Fruit fly (Drosophila melanogaster) whole organism, embryonic: ENCODE data around the gene Pcyt1.

Source experiments
- Adf1 ChIP-seq: fragments of 200-800 bp; sonication (Bioruptor generic); IDR thresholded peaks from 2 replicates; pipeline ENCODE4 v1.3.6; 2022; ENCODE audit warnings: missing biosample characterization, missing genetic modification characterization
- Aef1 ChIP-seq: fragments of 200-800 bp; sonication (Bioruptor generic); IDR thresholded peaks from 3 replicates; pipeline ENCODE4 v1.3.6; 2022; ENCODE audit warnings: missing biosample characterization, missing genetic modification characterization
- Bgb ChIP-seq: fragments of 200-800 bp; sonication (Bioruptor generic); IDR thresholded peaks from 2 replicates; pipeline ENCODE4 v1.3.6; 2022; ENCODE audit warnings: missing biosample characterization, missing genetic modification characterization; ENCODE audit not compliant: partially characterized antibody
- Blimp-1 ChIP-seq: fragments of 200-800 bp; sonication (Bioruptor generic); optimal IDR thresholded peaks from 3 replicates; lab custom pipeline; 2018; ENCODE audit warnings: missing biosample characterization, missing genetic modification characterization, mild to moderate bottlenecking, moderate library complexity, missing genetic modification reagents
- CG11456 ChIP-seq: fragments of 200-800 bp; sonication (Bioruptor generic); IDR thresholded peaks from 3 replicates; pipeline ENCODE4 v1.3.6; 2022; ENCODE audit warnings: missing biosample characterization, missing genetic modification characterization
- CG12769 ChIP-seq: fragments of 200-800 bp; sonication (Bioruptor generic); optimal IDR thresholded peaks from 2 replicates; lab custom pipeline; 2019; ENCODE audit warnings: missing biosample characterization, mild to moderate bottlenecking, missing genetic modification characterization, moderate library complexity
- CG12942 ChIP-seq: fragments of 200-800 bp; sonication (Bioruptor generic); optimal IDR thresholded peaks from 3 replicates; lab custom pipeline; 2016; ENCODE audit warnings: missing biosample characterization, missing genetic modification characterization
- CG14441 ChIP-seq: fragments of 200-800 bp; sonication (Bioruptor generic); IDR thresholded peaks from 2 replicates; pipeline ENCODE4 v1.3.6; 2022; ENCODE audit warnings: missing biosample characterization, missing genetic modification characterization
- CG1647 ChIP-seq: fragments of 200-800 bp; sonication (Bioruptor generic); optimal IDR thresholded peaks from 3 replicates; lab custom pipeline; 2016; ENCODE audit warnings: missing biosample characterization, missing genetic modification characterization
- CG16863 ChIP-seq: fragments of 200-800 bp; sonication (Bioruptor generic); optimal IDR thresholded peaks from 3 replicates; lab custom pipeline; 2016; ENCODE audit warnings: missing biosample characterization, missing genetic modification characterization
- CG17829 ChIP-seq: fragments of 200-800 bp; optimal IDR thresholded peaks from 2 replicates; lab custom pipeline; 2019; ENCODE audit warnings: missing biosample characterization, mild to moderate bottlenecking, missing genetic modification characterization, moderate library complexity
- CG2199 ChIP-seq: fragments of 200-800 bp; sonication (Bioruptor generic); IDR thresholded peaks from 3 replicates; pipeline ENCODE4 v1.3.6; 2022; ENCODE audit warnings: missing biosample characterization, missing genetic modification characterization
- CG2712 ChIP-seq: fragments of 200-800 bp; optimal IDR thresholded peaks from 3 replicates; lab custom pipeline; 2019; ENCODE audit warnings: missing biosample characterization, mild to moderate bottlenecking, missing genetic modification characterization, moderate library complexity
- CG3281 ChIP-seq: fragments of 200-800 bp; sonication (Bioruptor generic); optimal IDR thresholded peaks from 3 replicates; lab custom pipeline; 2017; ENCODE audit warnings: missing biosample characterization, mild to moderate bottlenecking, missing genetic modification characterization
- CG3838 ChIP-seq: fragments of 200-800 bp; sonication (Bioruptor generic); optimal IDR thresholded peaks from 3 replicates; lab custom pipeline; 2016; ENCODE audit warnings: missing biosample characterization, missing genetic modification characterization
- CG6854 ChIP-seq: fragments of 200-800 bp; sonication (Bioruptor generic); optimal IDR thresholded peaks from 3 replicates; lab custom pipeline; 2017; ENCODE audit warnings: missing biosample characterization, mild to moderate bottlenecking, missing genetic modification characterization
- CG7987 ChIP-seq: fragments of 200-800 bp; sonication (Bioruptor generic); optimal IDR thresholded peaks from 2 replicates; lab custom pipeline; 2018; ENCODE audit warnings: missing biosample characterization, mild to moderate bottlenecking, missing genetic modification characterization, moderate library complexity
- CG8944 ChIP-seq: fragments of 200-800 bp; sonication (Bioruptor generic); optimal IDR thresholded peaks from 3 replicates; lab custom pipeline; 2016; ENCODE audit warnings: missing biosample characterization, missing genetic modification characterization
- D19A ChIP-seq: fragments of 200-800 bp; optimal IDR thresholded peaks from 3 replicates; lab custom pipeline; 2019; ENCODE audit warnings: missing biosample characterization, mild to moderate bottlenecking, missing genetic modification characterization, moderate library complexity
- Dbx ChIP-seq: fragments of 200-800 bp; sonication (Bioruptor generic); IDR thresholded peaks from 3 replicates; pipeline ENCODE4 v1.3.6; 2022; ENCODE audit warnings: missing biosample characterization, missing genetic modification characterization
- Dp ChIP-seq: fragments of 200-800 bp; sonication (Bioruptor generic); optimal IDR thresholded peaks from 2 replicates; lab custom pipeline; 2018; ENCODE audit warnings: missing biosample characterization, mild to moderate bottlenecking, missing genetic modification characterization, moderate library complexity
- E2f2 ChIP-seq: fragments of 200-800 bp; sonication (Bioruptor generic); IDR thresholded peaks from 2 replicates; pipeline ENCODE4 v1.3.6; 2022; ENCODE audit warnings: missing biosample characterization, missing genetic modification characterization
- Hr39 ChIP-seq: fragments of >200 bp; optimal IDR thresholded peaks from 2 replicates; lab custom pipeline; 2017
- Kr ChIP-seq: fragments of 200-800 bp; sonication (Bioruptor generic); optimal IDR thresholded peaks from 2 replicates; lab custom pipeline; 2017; ENCODE audit warnings: missing biosample characterization, mild to moderate bottlenecking, missing genetic modification characterization
- Lpt ChIP-seq: fragments of >200 bp; optimal IDR thresholded peaks from 2 replicates; lab custom pipeline; 2018; ENCODE audit warnings: missing biosample characterization, missing genetic modification characterization
- Nf-YA ChIP-seq: fragments of 200-800 bp; sonication (Bioruptor generic); IDR thresholded peaks from 2 replicates; pipeline ENCODE4 v1.3.6; 2022; ENCODE audit warnings: missing biosample characterization, missing genetic modification characterization
- Ravus ChIP-seq: fragments of 200-800 bp; sonication (Bioruptor generic); IDR thresholded peaks from 2 replicates; pipeline ENCODE4 v1.3.6; 2022; ENCODE audit warnings: missing biosample characterization, missing genetic modification characterization
- Vsx1 ChIP-seq: fragments of 200-800 bp; sonication (Bioruptor generic); optimal IDR thresholded peaks from 2 replicates; lab custom pipeline; 2017; ENCODE audit warnings: missing biosample characterization, mild to moderate bottlenecking, missing genetic modification characterization, missing genetic modification reagents
- chif ChIP-seq, 2 experiments: fragments of 200-800 bp; sonication (Bioruptor generic); optimal IDR thresholded peaks; 3 replicates each; lab custom pipeline; 2016; ENCODE audit warnings: missing biosample characterization in 2 of 2, missing genetic modification characterization in 2 of 2
- danr ChIP-seq: fragments of 200-800 bp; sonication (Bioruptor generic); IDR thresholded peaks from 2 replicates; pipeline ENCODE4 v1.3.6; 2022; ENCODE audit warnings: missing biosample characterization, missing genetic modification characterization
- emc ChIP-seq: fragments of 200-800 bp; sonication (Bioruptor generic); optimal IDR thresholded peaks from 2 replicates; lab custom pipeline; 2016; ENCODE audit warnings: missing biosample characterization, missing genetic modification characterization
- exex ChIP-seq: fragments of 200-800 bp; sonication (Bioruptor generic); optimal IDR thresholded peaks from 4 replicates; lab custom pipeline; 2018; ENCODE audit warnings: missing biosample characterization, mild to moderate bottlenecking, missing genetic modification characterization, moderate library complexity
- gem ChIP-seq: fragments of 200-800 bp; sonication (Bioruptor generic); optimal IDR thresholded peaks from 2 replicates; lab custom pipeline; 2019; ENCODE audit warnings: missing biosample characterization, mild to moderate bottlenecking, missing genetic modification characterization, moderate library complexity
- gfzf ChIP-seq: fragments of 200-800 bp; sonication (Bioruptor generic); optimal IDR thresholded peaks from 2 replicates; lab custom pipeline; 2016; ENCODE audit warnings: missing biosample characterization, mild to moderate bottlenecking, missing genetic modification characterization, moderate library complexity
- grn ChIP-seq: fragments of 200-800 bp; sonication (Bioruptor generic); optimal IDR thresholded peaks from 3 replicates; lab custom pipeline; 2017; ENCODE audit warnings: missing biosample characterization, missing genetic modification characterization
- h ChIP-seq: fragments of >200 bp; optimal IDR thresholded peaks from 2 replicates; lab custom pipeline; 2017
- hth ChIP-seq: fragments of >200 bp; optimal IDR thresholded peaks from 2 replicates; lab custom pipeline; 2017; ENCODE audit warnings: inconsistent platforms
- jigr1 ChIP-seq: fragments of 200-800 bp; sonication (Bioruptor generic); IDR thresholded peaks from 3 replicates; pipeline ENCODE4 v1.3.6; 2022; ENCODE audit warnings: missing biosample characterization, missing genetic modification characterization
- kni ChIP-seq: fragments of 200-800 bp; sonication (Bioruptor generic); optimal IDR thresholded peaks from 3 replicates; lab custom pipeline; 2017; ENCODE audit warnings: mild to moderate bottlenecking, missing biosample characterization, missing genetic modification reagents, missing genetic modification characterization
- lov ChIP-seq, 2 experiments: fragments of 200-800 bp in 1 of 2; fragments of >200 bp in 1 of 2; sonication (Bioruptor generic) in 1 of 2; IDR thresholded peaks in 1 of 2; optimal IDR thresholded peaks in 1 of 2; 2 replicates in 1 of 2; 3 replicates in 1 of 2; pipeline versions ENCODE4 v1.3.6 to Lab custom; 2017 to 2022; ENCODE audit warnings: missing biosample characterization in 1 of 2, missing genetic modification characterization in 1 of 2
- maf-S ChIP-seq: fragments of 200-800 bp; sonication (Bioruptor generic); optimal IDR thresholded peaks from 2 replicates; lab custom pipeline; 2016; ENCODE audit warnings: missing biosample characterization, missing genetic modification characterization
- oc ChIP-seq: fragments of 200-800 bp; sonication (Bioruptor generic); optimal IDR thresholded peaks from 2 replicates; lab custom pipeline; 2018; ENCODE audit warnings: missing biosample characterization, mild to moderate bottlenecking, missing genetic modification characterization, moderate library complexity
- org-1 ChIP-seq: fragments of 200-800 bp; sonication (Bioruptor generic); optimal IDR thresholded peaks from 2 replicates; lab custom pipeline; 2017; ENCODE audit warnings: missing biosample characterization, missing genetic modification characterization
- prd ChIP-seq, 3 experiments: fragments of >200 bp in 2 of 3; fragments of 200-800 bp in 1 of 3; sonication (Bioruptor generic) in 1 of 3; optimal IDR thresholded peaks in 2 of 3; IDR thresholded peaks in 1 of 3; 2 replicates in 2 of 3; 3 replicates in 1 of 3; pipeline versions ENCODE4 v1.3.6 to Lab custom; 2017 to 2022; ENCODE audit warnings: missing biosample characterization in 1 of 3, missing genetic modification characterization in 1 of 3
- psq ChIP-seq: fragments of 200-800 bp; sonication (Bioruptor generic); optimal IDR thresholded peaks from 2 replicates; lab custom pipeline; 2017; ENCODE audit warnings: missing biosample characterization, missing genetic modification characterization
- sens-2 ChIP-seq: fragments of 200-800 bp; sonication (Bioruptor generic); IDR thresholded peaks from 2 replicates; pipeline ENCODE4 v1.3.6; 2022; ENCODE audit warnings: missing biosample characterization, missing genetic modification characterization
- sug ChIP-seq: fragments of 200-800 bp; optimal IDR thresholded peaks from 2 replicates; lab custom pipeline; 2019; ENCODE audit warnings: missing biosample characterization, mild to moderate bottlenecking, missing genetic modification characterization, moderate library complexity
- ttk ChIP-seq: fragments of 200-800 bp; sonication (Bioruptor generic); IDR thresholded peaks from 2 replicates; pipeline ENCODE4 v2.1.2; 2022; ENCODE audit warnings: missing biosample characterization, missing genetic modification characterization
- wdn ChIP-seq: fragments of 200-800 bp; sonication (Bioruptor generic); IDR thresholded peaks from 2 replicates; pipeline ENCODE4 v1.3.6; 2022; ENCODE audit warnings: missing biosample characterization, missing genetic modification characterization
- wor ChIP-seq: fragments of 200-800 bp; sonication (Bioruptor generic); IDR thresholded peaks from 2 replicates; pipeline ENCODE4 v1.3.6; 2022; ENCODE audit warnings: missing biosample characterization, missing genetic modification characterization
- zfh2 ChIP-seq: fragments of 200-800 bp; sonication (Bioruptor generic); optimal IDR thresholded peaks from 2 replicates; lab custom pipeline; 2016; ENCODE audit warnings: missing biosample characterization, missing genetic modification characterization

The Pcyt1 gene

dm6 chr3L:1569162-1569965 is 23.5 kb downstream of the Pcyt1 start, which contains the start of gene Tmep (continued):
- TF ChIP-seq grn (GFP tag; lab: Kevin White, UChicago) (no peak), prd (optimal IDR thresholded peaks at IDR 0.05; lab: Kevin White, UChicago) (no peak), prd (GFP tag; IDR thresholded peaks at IDR 0.05; lab: Robert Waterston, UW) (no peak), sens-2 (GFP tag; lab: Robert Waterston, UW) (no peak), hth (lab: Kevin White, UChicago) (no peak), E2f2 (GFP tag; lab: Robert Waterston, UW) (no peak), CG8944 (GFP tag; lab: Kevin White, UChicago) (no peak), CG17829 (no peak), CG2712 (tag; lab: Kevin White, UChicago) (no peak), Vsx1 (GFP tag; lab: Kevin White, UChicago) (no peak), CG2199 (GFP tag; lab: Robert Waterston, UW) (no peak), chif (GFP tag; optimal IDR thresholded peaks at IDR 0.05; lab: Kevin White, UChicago) (no peak), Dbx (0 out of 3 replicates have a peak, but pooled peaks have one; percentile 26), h (lab: Kevin White, UChicago) (no peak), emc (GFP tag; lab: Kevin White, UChicago) (no peak), Dp (no peak), gem (no peak), D19A (tag; lab: Kevin White, UChicago) (no peak), gfzf (GFP tag; lab: Kevin White, UChicago) (no peak), CG12769 (tag; lab: Kevin White, UChicago) (no peak), sug (tag; lab: Kevin White, UChicago) (peak; percentile 13), org-1 (GFP tag; lab: Kevin White, UChicago) (no peak), CG7987 (GFP tag; lab: Kevin White, UChicago) (no peak), Hr39 (lab: Kevin White, UChicago) (no peak), exex (tag; lab: Kevin White, UChicago) (no peak), CG3281 (GFP tag; lab: Kevin White, UChicago) (peak; percentile 17), kni (GFP tag; lab: Kevin White, UChicago) (peak; percentile 42), CG3838 (no peak), Blimp-1 (GFP tag; lab: Kevin White, UChicago) (no peak), Ravus (GFP tag; lab: Robert Waterston, UW) (no peak), oc (tag; lab: Kevin White, UChicago) (no peak), CG16863 (GFP tag; lab: Kevin White, UChicago) (no peak), ttk (GFP tag; lab: Robert Waterston, UW) (no peak), Adf1 (no peak), jigr1 (GFP tag; lab: Robert Waterston, UW) (no peak), Nf-YA (no peak), CG1647 (GFP tag; lab: Kevin White, UChicago) (no peak), Bgb (GFP tag; lab: Robert Waterston, UW) (no peak; the same call in 1 of the 2 replicates), Kr (no peak), zfh2 (GFP tag; lab: Kevin White, UChicago) (no peak), CG12942 (GFP tag; lab: Kevin White, UChicago) (no peak), CG6854 (peak; percentile 27), CG14441 (GFP tag; lab: Robert Waterston, UW) (no peak), Lpt (GFP tag; lab: Kevin White, UChicago) (no peak), Aef1 (GFP tag; lab: Robert Waterston, UW) (no peak), danr (GFP tag; lab: Robert Waterston, UW) (no peak), wdn (no peak), CG11456 (no peak), wor (GFP tag; lab: Robert Waterston, UW) (no peak), psq (no peak), maf-S (no peak), lov (optimal IDR thresholded peaks at IDR 0.05; lab: Kevin White, UChicago) (no peak), lov (GFP tag; IDR thresholded peaks at IDR 0.05; lab: Robert Waterston, UW) (no peak)
